Worm (Caenorhabditis elegans): ENCODE data around the gene F20B6.6.

DNA sequence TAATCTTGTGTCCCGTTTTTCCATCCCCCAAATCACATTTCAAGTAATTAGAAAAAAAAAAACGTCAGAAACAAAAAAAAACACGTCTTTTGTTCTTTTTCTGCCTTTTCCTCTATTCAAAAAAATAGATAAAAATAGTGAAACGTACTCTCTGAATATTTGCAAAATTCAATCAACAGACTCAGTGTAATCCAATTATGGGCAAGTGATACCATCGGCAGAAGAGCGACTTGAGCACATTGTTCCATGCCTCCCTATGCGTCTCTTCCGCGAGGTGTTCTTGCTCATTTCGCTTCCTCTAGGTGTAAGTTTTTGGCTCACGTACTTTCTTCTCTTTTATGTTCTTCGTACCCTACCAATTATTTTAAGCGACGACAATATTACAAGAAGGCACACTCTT lies 38.6 kb downstream of the F20B6.6 start, which contains the start of gene ZK470.1:
- TF ChIP-seq nhr-25 (tag; optimal IDR thresholded peaks at IDR 0.05) (no peak), crh-2 (tag; optimal IDR thresholded peaks at IDR 0.05) (no peak), elt-1 (tag; optimal IDR thresholded peaks at IDR 0.05) (no peak), aly-2 (tag; optimal IDR thresholded peaks at IDR 0.05) (no peak), ama-1 (optimal IDR thresholded peaks at IDR 0.05) (no peak), lin-39 (tag; optimal IDR thresholded peaks at IDR 0.05) (no peak), nhr-77 (tag; optimal IDR thresholded peaks at IDR 0.05) (no peak), snpc-4 (tag; optimal IDR thresholded peaks at IDR 0.05) (no peak), egl-27 (tag; optimal IDR thresholded peaks at IDR 0.05) (no peak), unc-62 (GFP tag; optimal IDR thresholded peaks at IDR 0.05) (no peak), nhr-12 (tag; optimal IDR thresholded peaks at IDR 0.05) (no peak)
